Worm (Caenorhabditis elegans) whole organism, L4/young adult: ENCODE measurements around the gene mcm-5.

Experiments
- dao-5 ChIP-seq: sonication (generic microtip); optimal IDR thresholded peaks from 2 replicates; lab custom pipeline; 2016; ENCODE audit warnings: missing genotype, missing genetic modification characterization, moderate library complexity, missing compliant biosample characterization
- him-1 ChIP-seq: sonication (generic microtip); optimal IDR thresholded peaks from 2 replicates; lab custom pipeline; 2016; ENCODE audit warnings: missing genotype, missing genetic modification reagents, missing genetic modification characterization, missing compliant biosample characterization

DNA sequence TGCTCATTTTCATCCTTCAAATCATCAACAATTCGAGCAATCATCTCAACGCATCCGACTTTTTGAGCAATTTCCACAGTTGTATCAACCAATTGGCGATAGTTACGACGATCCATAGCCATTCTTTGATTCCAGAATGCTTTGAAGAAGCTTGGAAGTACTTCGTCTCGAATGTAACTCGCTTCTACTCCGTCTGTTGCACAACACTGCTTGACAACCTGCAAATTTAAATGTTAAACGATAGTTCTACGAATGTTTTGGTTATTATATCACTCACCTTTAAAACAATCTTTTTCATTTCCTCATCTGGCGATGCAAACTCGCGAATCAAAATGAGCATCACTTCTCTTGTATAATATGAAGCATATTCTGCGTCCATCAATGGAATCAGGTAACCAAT, 25.2 kb downstream of the mcm-5 start:
- TF ChIP-seq him-1 (tag; lab: Kevin White, UChicago) (no peak), dao-5 (tag; lab: Kevin White, UChicago) (no peak)
